Fruit fly (Drosophila melanogaster): ENCODE data around the gene CG43965.
A peak's percentile ranks its signal among the peaks of the same experiment; 100 is the strongest.

Gene CG43965

DNA sequence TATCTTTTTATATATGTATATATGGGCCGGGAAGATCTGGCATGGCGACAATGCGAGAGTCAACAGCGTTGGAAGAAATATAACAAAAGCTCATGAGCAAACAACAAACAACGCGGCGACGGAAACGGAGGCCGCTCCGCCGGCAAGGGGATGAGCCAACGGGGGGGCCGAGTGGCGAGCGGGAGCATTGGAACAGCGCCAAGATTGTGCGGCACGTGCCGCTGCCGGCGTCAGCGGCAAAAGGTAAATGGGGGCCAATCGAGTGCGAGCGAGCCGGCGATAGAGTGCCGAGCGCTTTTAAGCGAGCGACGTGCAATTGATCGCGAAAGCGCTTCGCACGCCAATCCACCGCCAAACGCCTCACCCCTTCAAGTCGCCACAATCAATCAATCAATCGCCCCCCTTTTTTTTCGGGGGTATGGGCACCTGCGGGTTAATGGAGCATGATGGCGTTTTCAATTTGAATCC, 29.1 kb downstream of the CG43965 start (continued):
- TF ChIP-seq peb (GFP tag; IDR thresholded peaks at IDR 0.05) (peak; percentile 23; the same call in 1 of the 2 replicates), stwl (tag; optimal IDR thresholded peaks at IDR 0.05) (no peak), CG13775 (GFP tag; optimal IDR thresholded peaks at IDR 0.05) (peak; percentile 33), CG34224 (GFP tag; IDR thresholded peaks at IDR 0.05; ENCODE audit: partially characterized antibody) (no peak), CG17912 (GFP tag; optimal IDR thresholded peaks at IDR 0.05) (peak; percentile 75), CrebB (tag; optimal IDR thresholded peaks at IDR 0.05) (peak; percentile 55), Doc2 (GFP tag; IDR thresholded peaks at IDR 0.05) (no peak), esg (GFP tag; conservative IDR thresholded peaks at IDR 0.05) (no peak), Jarid2 (GFP tag; optimal IDR thresholded peaks at IDR 0.05) (peak; percentile 71), CG10321 (GFP tag; IDR thresholded peaks at IDR 0.05) (peak; percentile 73), NfI (GFP tag; optimal IDR thresholded peaks at IDR 0.05) (peak; percentile 62), schlank (tag; optimal IDR thresholded peaks at IDR 0.05) (peak; percentile 38), nerfin-1 (tag; optimal IDR thresholded peaks at IDR 0.05) (peak; percentile 50), ase (GFP tag; IDR thresholded peaks at IDR 0.05) (peak; percentile 24; the same call in 1 of the 3 replicates), CG17568 (GFP tag; optimal IDR thresholded peaks at IDR 0.05) (peak; percentile 46), CG2875 (GFP tag; optimal IDR thresholded peaks at IDR 0.05) (peak; percentile 90), CG4424 (GFP tag; optimal IDR thresholded peaks at IDR 0.05) (peak; percentile 46), ERR (GFP tag; optimal IDR thresholded peaks at IDR 0.05) (peak; percentile 36), az2 (GFP tag; optimal IDR thresholded peaks at IDR 0.05) (peak; percentile 21), sd (tag; optimal IDR thresholded peaks at IDR 0.05) (peak; percentile 73), Myb (GFP tag; optimal IDR thresholded peaks at IDR 0.05) (peak; percentile 6), CG7987 (GFP tag; optimal IDR thresholded peaks at IDR 0.05) (peak; percentile 71), wek (GFP tag; optimal IDR thresholded peaks at IDR 0.05) (peak; percentile 61), Chrac-16 (GFP tag; optimal IDR thresholded peaks at IDR 0.05) (peak; percentile 1), CG6854 (GFP tag; optimal IDR thresholded peaks at IDR 0.05) (peak; percentile 70), trem (tag; optimal IDR thresholded peaks at IDR 0.05) (peak; percentile 1), Xrp1 (GFP tag; IDR thresholded peaks at IDR 0.05) (peak; percentile 80), CG8924 (tag; optimal IDR thresholded peaks at IDR 0.05) (peak; percentile 37), CG15011 (GFP tag; optimal IDR thresholded peaks at IDR 0.05) (peak; percentile 5), onecut (GFP tag; IDR thresholded peaks at IDR 0.05) (peak; percentile 68), Atf6 (GFP tag; IDR thresholded peaks at IDR 0.05) (peak; percentile 67), chinmo (GFP tag; IDR thresholded peaks at IDR 0.05; ENCODE audit: partially characterized antibody) (peak; percentile 95), maf-S (GFP tag; optimal IDR thresholded peaks at IDR 0.05) (peak; percentile 4), mld (GFP tag; IDR thresholded peaks at IDR 0.05; ENCODE audit: partially characterized antibody) (no peak), hbn (GFP tag; IDR thresholded peaks at IDR 0.05; ENCODE audit: partially characterized antibody) (no peak), CG3281 (GFP tag; optimal IDR thresholded peaks at IDR 0.05) (peak; percentile 70), dysf (GFP tag; IDR thresholded peaks at IDR 0.05) (0 out of 3 replicates have a peak, but pooled peaks have one; percentile 36), vnd (GFP tag; IDR thresholded peaks at IDR 0.05; ENCODE audit: partially characterized antibody) (0 out of 3 replicates have a peak, but pooled peaks have one; percentile 20), CG31388 (GFP tag; optimal IDR thresholded peaks at IDR 0.05) (no peak), CG1529 (GFP tag; optimal IDR thresholded peaks at IDR 0.05) (peak; percentile 76), CG9932 (GFP tag; IDR thresholded peaks at IDR 0.05) (peak; percentile 45; the same call in 1 of the 2 replicates), CG10147 (GFP tag; optimal IDR thresholded peaks at IDR 0.05) (peak; percentile 53), CG12219 (GFP tag; optimal IDR thresholded peaks at IDR 0.05) (no peak), NC2α (GFP tag; optimal IDR thresholded peaks at IDR 0.05) (peak; percentile 15), CG7963 (GFP tag; IDR thresholded peaks at IDR 0.05; ENCODE audit: partially characterized antibody) (no peak), Usf (GFP tag; optimal IDR thresholded peaks at IDR 0.05) (peak; percentile 36), MBD-R2 (GFP tag; IDR thresholded peaks at IDR 0.05) (peak; percentile 43; the same call in 1 of the 2 replicates), Fer3 (tag; optimal IDR thresholded peaks at IDR 0.05) (peak; percentile 63), knrl (GFP tag; IDR thresholded peaks at IDR 0.05; ENCODE audit: partially characterized antibody) (0 out of 3 replicates have a peak, but pooled peaks have one; percentile 28)
